Fruit fly (Drosophila melanogaster) S2 (cell line): ENCODE results near the gene Slob.

Source experiments
- CG8478 ChIP-seq: fragments of >200 bp; optimal IDR thresholded peaks from 2 replicates; lab custom pipeline; 2018
- CTCF ChIP-seq, 2 experiments: fragments of >200 bp; optimal IDR thresholded peaks; 2 replicates each; lab custom pipeline; 2018

- no peak for TF ChIP-seq CTCF (optimal IDR thresholded peaks at IDR 0.05; lab: Kevin White, UChicago)
- no peak for TF ChIP-seq CG8478
Measured at dm6 chr2L:7605300-7605699, 69.6 kb downstream of the Slob start, which contains the start of gene Cyp4d21.
